Worm (Caenorhabditis elegans): ENCODE measurements around the gene ZK262.2.

The ZK262.2 gene

DNA sequence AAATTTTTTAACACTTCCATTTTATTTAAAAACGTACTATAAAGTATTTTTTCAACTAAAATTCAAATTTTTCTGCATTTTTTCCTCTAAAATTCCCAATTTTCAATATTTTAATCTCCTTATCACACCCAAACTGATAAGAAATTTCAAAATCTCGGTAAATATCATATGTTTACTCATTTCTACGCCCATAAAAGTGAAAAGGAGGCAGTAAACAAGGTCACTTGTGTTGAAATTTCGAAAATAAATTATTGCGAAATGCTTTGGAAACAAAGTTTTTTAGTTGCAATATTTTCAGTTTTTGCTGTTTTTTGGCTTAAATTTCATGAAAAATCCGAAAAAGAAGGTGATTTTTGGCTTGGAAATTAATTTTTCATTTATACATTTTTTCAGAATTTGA, 41.2 kb downstream of the ZK262.2 start, which contains the start of gene C08E8.4:
Gene C08E8.4, plus strand, starts transcription at position 268 of the 400 bp plus-strand sequence.
- TF ChIP-seq hlh-30 (tag; optimal IDR thresholded peaks at IDR 0.05; ENCODE audit: insufficient read depth) (peak; percentile 35), pqm-1 (tag; optimal IDR thresholded peaks at IDR 0.05) (peak; percentile 61), mep-1 (tag; optimal IDR thresholded peaks at IDR 0.05) (peak; percentile 10), mxl-3 (GFP tag; optimal IDR thresholded peaks at IDR 0.05) (no peak), nhr-77 (tag; optimal IDR thresholded peaks at IDR 0.05) (peak; percentile 6), ztf-7 (tag; optimal IDR thresholded peaks at IDR 0.05) (no peak), ceh-82 (tag; optimal IDR thresholded peaks at IDR 0.05) (no peak), lin-29 (GFP tag; IDR thresholded peaks at IDR 0.05) (no peak), lin-38 (GFP tag; IDR thresholded peaks at IDR 0.05) (no peak), php-3 (GFP tag; IDR thresholded peaks at IDR 0.05) (peak; percentile 64; the same call in 1 of the 2 replicates), dve-1 (tag; optimal IDR thresholded peaks at IDR 0.05; ENCODE audit: insufficient read depth) (peak; percentile 72), daf-16 (GFP tag; optimal IDR thresholded peaks at IDR 0.05) (no peak), daf-16 (tag; optimal IDR thresholded peaks at IDR 0.05) (peak; percentile 100), zip-2 (tag; optimal IDR thresholded peaks at IDR 0.05) (no peak), lin-15B (tag; optimal IDR thresholded peaks at IDR 0.05) (no peak), nhr-28 (tag; optimal IDR thresholded peaks at IDR 0.05) (peak; percentile 29), zip-11 (GFP tag; IDR thresholded peaks at IDR 0.05) (no peak)

DNA sequence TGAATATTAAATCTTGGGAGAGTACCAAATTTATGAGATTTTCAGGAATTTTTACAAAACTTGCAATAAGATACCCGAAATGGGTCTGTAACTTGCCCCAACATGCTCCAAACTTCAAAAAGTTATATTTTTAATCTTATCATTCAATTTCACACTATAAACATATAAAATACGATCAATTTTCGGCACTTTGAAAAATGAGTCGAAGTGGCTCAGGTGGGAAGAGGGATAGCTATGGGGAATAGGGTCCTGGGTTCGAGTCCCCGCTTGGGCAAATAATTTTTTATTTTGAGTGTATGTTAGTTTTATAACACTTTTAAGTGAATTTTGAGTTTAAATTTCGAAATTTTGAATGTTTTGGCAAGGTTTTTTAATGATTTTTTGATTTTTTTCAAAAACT, 41.8 kb downstream of the ZK262.2 start:
- TF ChIP-seq lin-13 (GFP tag; optimal IDR thresholded peaks at IDR 0.05) (no peak), dpl-1 (GFP tag; optimal IDR thresholded peaks at IDR 0.05) (no peak), T20F7.1 (GFP tag; optimal IDR thresholded peaks at IDR 0.05) (no peak), lin-38 (GFP tag; IDR thresholded peaks at IDR 0.05) (0 out of 2 replicates have a peak, but pooled peaks have one; percentile 6), Y5F2A.4 (GFP tag; optimal IDR thresholded peaks at IDR 0.05) (no peak), daf-16 (GFP tag; optimal IDR thresholded peaks at IDR 0.05) (no peak), daf-16 (tag; optimal IDR thresholded peaks at IDR 0.05) (peak; percentile 35), unc-62 (GFP tag; optimal IDR thresholded peaks at IDR 0.05 in 1 of 2) (no peak), unc-62 (tag; optimal IDR thresholded peaks at IDR 0.05) (no peak), zip-2 (tag; optimal IDR thresholded peaks at IDR 0.05) (no peak), mxl-3 (GFP tag; optimal IDR thresholded peaks at IDR 0.05) (no peak)

- TF ChIP-seq T26A8.4 (GFP tag; IDR thresholded peaks at IDR 0.05) (no peak), nhr-76 (tag; optimal IDR thresholded peaks at IDR 0.05) (no peak), nhr-28 (tag; optimal IDR thresholded peaks at IDR 0.05) (no peak), lin-13 (GFP tag; optimal IDR thresholded peaks at IDR 0.05) (no peak), spr-3 (GFP tag; optimal IDR thresholded peaks at IDR 0.05) (no peak), madf-9 (GFP tag; conservative IDR thresholded peaks at IDR 0.05) (no peak), mes-2 (tag; optimal IDR thresholded peaks at IDR 0.05; ENCODE audit: poor library complexity, severe bottlenecking) (no peak), nhr-48 (tag; optimal IDR thresholded peaks at IDR 0.05) (no peak), ceh-62 (tag; optimal IDR thresholded peaks at IDR 0.05) (no peak), nhr-6 (tag; optimal IDR thresholded peaks at IDR 0.05) (no peak), unc-130 (GFP tag; optimal IDR thresholded peaks at IDR 0.05) (no peak), nhr-102 (tag; optimal IDR thresholded peaks at IDR 0.05) (no peak), rbr-2 (tag; optimal IDR thresholded peaks at IDR 0.05) (no peak), nhr-10 (tag; optimal IDR thresholded peaks at IDR 0.05) (no peak), tag-97 (GFP tag; IDR thresholded peaks at IDR 0.05) (no peak), mxl-2 (GFP tag; conservative IDR thresholded peaks at IDR 0.05) (no peak), nhr-41 (GFP tag; IDR thresholded peaks at IDR 0.05) (no peak), zip-2 (tag; optimal IDR thresholded peaks at IDR 0.05) (no peak), lin-38 (GFP tag; IDR thresholded peaks at IDR 0.05) (no peak)
Measured at ce11 chrV:18368322-18368721, 44.5 kb downstream of the ZK262.2 start, which contains the start of gene C08E8.6. Gene C08E8.6 (minus strand): TSS chrV:18368422.
